Worm (Caenorhabditis elegans) whole organism, early embryonic: ENCODE measurements around the gene nduv-2.

Experiments used
- B0310.2 ChIP-seq: sonication (generic microtip); optimal IDR thresholded peaks from 2 replicates; lab custom pipeline; 2016; ENCODE audit warnings: mild to moderate bottlenecking, missing genetic modification characterization, missing compliant biosample characterization
- F13C5.2 ChIP-seq: sonication (generic microtip); optimal IDR thresholded peaks from 2 replicates; lab custom pipeline; 2017; ENCODE audit warnings: mild to moderate bottlenecking, missing genetic modification characterization, inconsistent platforms, missing compliant biosample characterization
- aly-1 ChIP-seq: sonication (generic microtip); optimal IDR thresholded peaks from 2 replicates; lab custom pipeline; 2016; ENCODE audit warnings: missing genetic modification characterization, missing compliant biosample characterization
- ama-1 ChIP-seq: fragments of 150-350 bp; optimal IDR thresholded peaks from 2 replicates; lab custom pipeline; 2014
- ceh-36 ChIP-seq: sonication (generic microtip); optimal IDR thresholded peaks from 2 replicates; lab custom pipeline; 2016; ENCODE audit warnings: missing genetic modification characterization, inconsistent platforms, missing compliant biosample characterization
- flt-1 ChIP-seq: fragments of 200-800 bp; sonication (Bioruptor generic); IDR thresholded peaks from 2 replicates; pipeline ENCODE4 v1.3.6; 2022; ENCODE audit warnings: missing genetic modification characterization, missing compliant biosample characterization
- hmg-4 ChIP-seq: fragments of 200-800 bp; sonication (Bioruptor generic); optimal IDR thresholded peaks from 2 replicates; lab custom pipeline; 2018; ENCODE audit warnings: mild to moderate bottlenecking, missing genetic modification characterization, missing compliant biosample characterization
- hnd-1 ChIP-seq: sonication (generic microtip); optimal IDR thresholded peaks from 2 replicates; lab custom pipeline; 2016; ENCODE audit warnings: missing genetic modification characterization, missing compliant biosample characterization
- pes-1 ChIP-seq: fragments of 200-800 bp; sonication (Bioruptor generic); IDR thresholded peaks from 2 replicates; pipeline ENCODE4 v1.3.6; 2022; ENCODE audit warnings: missing genetic modification reagents, missing genetic modification characterization, missing compliant biosample characterization
- scrt-1 ChIP-seq: fragments of 200-800 bp; sonication (Bioruptor generic); IDR thresholded peaks from 2 replicates; pipeline ENCODE4 v1.3.6; 2022; ENCODE audit warnings: missing genetic modification characterization, missing compliant biosample characterization
- sea-1 ChIP-seq: fragments of 200-800 bp; sonication (Bioruptor generic); conservative IDR thresholded peaks from 2 replicates; pipeline ENCODE4 v1.3.6; 2022; ENCODE audit warnings: missing genetic modification characterization, missing compliant biosample characterization
- tbx-37 ChIP-seq: fragments of 200-800 bp; sonication (Bioruptor generic); conservative IDR thresholded peaks from 2 replicates; pipeline ENCODE4 v1.3.6; 2022; ENCODE audit warnings: missing genetic modification reagents, missing genetic modification characterization, missing compliant biosample characterization

DNA sequence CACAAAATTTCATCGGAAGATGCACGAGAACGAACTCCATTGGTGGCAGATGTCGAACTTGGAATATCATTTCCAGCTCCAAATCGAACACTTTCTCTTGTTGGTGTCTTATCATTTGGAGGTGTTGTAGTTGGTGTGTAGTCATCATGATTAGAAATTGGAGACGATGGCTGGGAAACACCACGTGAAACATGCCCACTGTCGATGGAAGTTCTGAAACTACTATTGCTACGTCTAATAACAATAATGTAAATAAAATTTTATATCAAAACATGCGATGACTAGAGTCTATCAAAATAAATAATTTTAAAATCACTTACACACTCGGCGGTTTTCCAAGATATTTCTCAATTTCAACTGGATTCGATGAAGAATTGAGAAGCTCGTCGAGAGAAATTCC is 27.0 kb upstream of the nduv-2 start:
- TF ChIP-seq pes-1 (no peak), hnd-1 (tag; lab: Kevin White, UChicago) (no peak), sea-1 (GFP tag; lab: Robert Waterston, UW) (no peak), ama-1 (lab: Kevin White, UChicago) (no peak), tbx-37 (no peak), scrt-1 (GFP tag; lab: Robert Waterston, UW) (no peak), hmg-4 (GFP tag; lab: Kevin White, UChicago) (no peak), ceh-36 (tag; lab: Kevin White, UChicago) (no peak), flt-1 (GFP tag; lab: Robert Waterston, UW) (no peak), F13C5.2 (no peak), aly-1 (tag; lab: Kevin White, UChicago) (no peak), B0310.2 (tag; lab: Kevin White, UChicago) (no peak)
